Worm (Caenorhabditis elegans): ENCODE data around the gene best-15.

Gene best-15

ce11 chrIV:10867370-10868146 is 35.5 kb upstream of the best-15 start:
- TF ChIP-seq tbx-7 (tag; optimal IDR thresholded peaks at IDR 0.05) (no peak), ceh-24 (tag; optimal IDR thresholded peaks at IDR 0.05) (no peak), hlh-6 (tag; optimal IDR thresholded peaks at IDR 0.05) (no peak), sox-2 (GFP tag; IDR thresholded peaks at IDR 0.05) (peak; percentile 52), ceh-45 (GFP tag; IDR thresholded peaks at IDR 0.05) (peak; percentile 10; the same call in 1 of the 2 replicates), ref-2 (tag; optimal IDR thresholded peaks at IDR 0.05) (peak; percentile 37), npax-4 (tag; optimal IDR thresholded peaks at IDR 0.05) (no peak), ceh-31 (tag; optimal IDR thresholded peaks at IDR 0.05) (peak; percentile 62), ceh-18 (tag; optimal IDR thresholded peaks at IDR 0.05) (no peak)

ce11 chrIV:10864031-10864430 is 32.0 kb upstream of the best-15 start, which contains the start of gene nish-1:
Gene nish-1, plus strand, starts transcription at chrIV:10864331.
- TF ChIP-seq lin-11 (tag; optimal IDR thresholded peaks at IDR 0.05) (no peak), hlh-15 (tag; optimal IDR thresholded peaks at IDR 0.05) (no peak), sox-2 (GFP tag; IDR thresholded peaks at IDR 0.05) (no peak), ceh-9 (tag; optimal IDR thresholded peaks at IDR 0.05) (no peak), Y22D7AL.16 (tag; optimal IDR thresholded peaks at IDR 0.05) (no peak), rnt-1 (tag; optimal IDR thresholded peaks at IDR 0.05) (no peak)

ce11 chrIV:10861102-10861501 is 29.1 kb upstream of the best-15 start, which contains the start of gene rbm-22:
Gene rbm-22, plus strand, starts transcription at chrIV:10861402.
- peak; percentile 5 for TF ChIP-seq ceh-48 (tag; optimal IDR thresholded peaks at IDR 0.05)
- no peak for TF ChIP-seq ttx-3 (tag; optimal IDR thresholded peaks at IDR 0.05)

- TF ChIP-seq nhr-232 (tag; optimal IDR thresholded peaks at IDR 0.05) (no peak), ceh-45 (GFP tag; IDR thresholded peaks at IDR 0.05) (no peak), unc-86 (tag; optimal IDR thresholded peaks at IDR 0.05) (no peak), ceh-6 (GFP tag; optimal IDR thresholded peaks at IDR 0.05) (no peak), unc-42 (tag; optimal IDR thresholded peaks at IDR 0.05) (peak; percentile 6), ceh-19 (GFP tag; optimal IDR thresholded peaks at IDR 0.05) (no peak)
Observed at ce11 chrIV:10858300-10859016, 26.4 kb upstream of the best-15 start, which contains the start of the genes T11G6.2 and hars-1. Gene T11G6.2, minus strand, starts transcription at chrIV:10858496. Gene hars-1, plus strand, starts transcription at chrIV:10858957.

ce11 chrIV:10855946-10856345 is 23.9 kb upstream of the best-15 start:
- TF ChIP-seq ztf-16 (tag; optimal IDR thresholded peaks at IDR 0.05) (no peak), nhr-232 (tag; optimal IDR thresholded peaks at IDR 0.05) (no peak), nfya-1 (tag; optimal IDR thresholded peaks at IDR 0.05) (peak; percentile 30)

ce11 chrIV:10855049-10855448 is 23.0 kb upstream of the best-15 start, which contains the start of gene T11G6.3:
Gene T11G6.3, minus strand, starts transcription at chrIV:10855237.
- TF ChIP-seq fkh-10 (GFP tag; optimal IDR thresholded peaks at IDR 0.05) = no peak
- no peak for TF ChIP-seq pha-2 (tag; optimal IDR thresholded peaks at IDR 0.05)

- TF ChIP-seq zip-5 (tag; optimal IDR thresholded peaks at IDR 0.05) (no peak), lin-11 (tag; optimal IDR thresholded peaks at IDR 0.05) (no peak), hlh-6 (tag; optimal IDR thresholded peaks at IDR 0.05) (no peak), ceh-19 (GFP tag; optimal IDR thresholded peaks at IDR 0.05) (no peak), ceh-31 (tag; optimal IDR thresholded peaks at IDR 0.05) (no peak), odd-2 (tag; optimal IDR thresholded peaks at IDR 0.05) (no peak), nhr-11 (tag; optimal IDR thresholded peaks at IDR 0.05) (no peak), ceh-6 (GFP tag; optimal IDR thresholded peaks at IDR 0.05) (no peak), tbx-7 (tag; optimal IDR thresholded peaks at IDR 0.05) (no peak), madf-2 (tag; optimal IDR thresholded peaks at IDR 0.05) (no peak), K09A11.1 (tag; optimal IDR thresholded peaks at IDR 0.05; ENCODE audit: insufficient read depth) (no peak), ceh-22 (tag; optimal IDR thresholded peaks at IDR 0.05) (no peak), T23F11.4 (GFP tag; optimal IDR thresholded peaks at IDR 0.05) (no peak), lim-6 (tag; optimal IDR thresholded peaks at IDR 0.05) (no peak), ref-2 (tag; optimal IDR thresholded peaks at IDR 0.05) (no peak), ahr-1 (tag; optimal IDR thresholded peaks at IDR 0.05) (no peak), syd-9 (tag; optimal IDR thresholded peaks at IDR 0.05) (no peak)
Observed at ce11 chrIV:10854042-10854441, 22.0 kb upstream of the best-15 start.

Data from whole organism, late embryonic.